Fruit fly (Drosophila melanogaster): ENCODE data around the gene CG31560.

CG31560 gene

dm6 chr3R:6348943-6349342 is 39.2 kb downstream of the CG31560 start, which contains the start of gene Hr83:
TSS of gene Hr83 (plus strand) at chr3R:6349243.
- no peak for TF ChIP-seq toe (GFP tag; optimal IDR thresholded peaks at IDR 0.05)
- TF ChIP-seq CG12768 (GFP tag; optimal IDR thresholded peaks at IDR 0.05), result no peak
- no peak for TF ChIP-seq Clk (GFP tag; optimal IDR thresholded peaks at IDR 0.05)
- no peak for TF ChIP-seq cnc (optimal IDR thresholded peaks at IDR 0.05)
- no peak for TF ChIP-seq ovo (GFP tag; optimal IDR thresholded peaks at IDR 0.05)
- no peak for TF ChIP-seq CG7045 (GFP tag; optimal IDR thresholded peaks at IDR 0.05)
- no peak for TF ChIP-seq Crg-1 (GFP tag; optimal IDR thresholded peaks at IDR 0.05)

dm6 chr3R:6350755-6351154 is 41.0 kb downstream of the CG31560 start, which contains the start of gene Pak:
TSS of gene Pak (plus strand) at chr3R:6350896.
- TF ChIP-seq Hr96 (GFP tag; optimal IDR thresholded peaks at IDR 0.05), result no peak
- TF ChIP-seq CG33017 (tag; optimal IDR thresholded peaks at IDR 0.05), result no peak
- TF ChIP-seq CG1620 (GFP tag; optimal IDR thresholded peaks at IDR 0.05), result no peak
- TF ChIP-seq pad (GFP tag; optimal IDR thresholded peaks at IDR 0.05), result no peak
- TF ChIP-seq CG11617 (GFP tag; optimal IDR thresholded peaks at IDR 0.05), result no peak
- TF ChIP-seq Mnt (GFP tag; optimal IDR thresholded peaks at IDR 0.05), result no peak
- TF ChIP-seq CG12768 (GFP tag; optimal IDR thresholded peaks at IDR 0.05), result no peak
- TF ChIP-seq ovo (GFP tag; optimal IDR thresholded peaks at IDR 0.05), result no peak
- TF ChIP-seq Crg-1 (GFP tag; optimal IDR thresholded peaks at IDR 0.05), result no peak
- TF ChIP-seq cic (GFP tag; optimal IDR thresholded peaks at IDR 0.05), result no peak
- TF ChIP-seq CG7101 (tag; optimal IDR thresholded peaks at IDR 0.05), result no peak
- TF ChIP-seq tj (GFP tag; optimal IDR thresholded peaks at IDR 0.05), result no peak
- TF ChIP-seq CG7045 (GFP tag; optimal IDR thresholded peaks at IDR 0.05), result no peak
- TF ChIP-seq toe (GFP tag; optimal IDR thresholded peaks at IDR 0.05), result no peak

dm6 chr3R:6351181-6351580 is 41.4 kb downstream of the CG31560 start:
- TF ChIP-seq pad (GFP tag; optimal IDR thresholded peaks at IDR 0.05) (peak; percentile 92), cnc (optimal IDR thresholded peaks at IDR 0.05) (no peak), bab1 (GFP tag; optimal IDR thresholded peaks at IDR 0.05) (no peak), cic (GFP tag; optimal IDR thresholded peaks at IDR 0.05) (peak; percentile 34)

dm6 chr3R:6351696-6352378 is 42.1 kb downstream of the CG31560 start:
- TF ChIP-seq tj (GFP tag; optimal IDR thresholded peaks at IDR 0.05) (no peak), CG33017 (tag; optimal IDR thresholded peaks at IDR 0.05) (peak; percentile 9), CG7101 (tag; optimal IDR thresholded peaks at IDR 0.05) (peak; percentile 12), kay (GFP tag; ENCODE audit: borderline replicate concordance) (no peak), Clk (GFP tag; optimal IDR thresholded peaks at IDR 0.05) (no peak), ovo (GFP tag; optimal IDR thresholded peaks at IDR 0.05) (peak; percentile 38)

DNA sequence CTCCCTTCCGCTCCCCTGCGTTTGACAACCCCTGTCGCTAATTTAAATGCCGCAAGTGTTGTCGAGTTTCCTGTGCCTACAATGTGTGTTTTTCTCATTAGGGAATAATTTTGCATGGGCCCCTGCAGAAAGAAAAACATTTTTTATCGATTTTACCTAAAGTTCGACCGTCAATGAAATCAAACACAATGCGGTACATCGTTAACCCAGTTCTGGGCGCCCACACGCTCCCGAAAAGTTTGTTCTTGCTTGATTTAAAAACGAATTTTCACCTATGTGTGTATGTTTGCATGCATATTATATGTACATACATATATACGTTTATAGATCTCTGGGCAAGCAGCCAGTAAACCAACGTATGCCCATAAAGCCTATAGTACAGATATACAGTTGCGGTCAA is 42.7 kb downstream of the CG31560 start:
- no peak for TF ChIP-seq tj (GFP tag; optimal IDR thresholded peaks at IDR 0.05)
- TF ChIP-seq CG1620 (GFP tag; optimal IDR thresholded peaks at IDR 0.05), result no peak
- no peak for TF ChIP-seq CG14711 (tag; optimal IDR thresholded peaks at IDR 0.05)
- no peak for TF ChIP-seq bab1 (GFP tag; optimal IDR thresholded peaks at IDR 0.05)
- no peak for TF ChIP-seq Crg-1 (GFP tag; optimal IDR thresholded peaks at IDR 0.05)

DNA sequence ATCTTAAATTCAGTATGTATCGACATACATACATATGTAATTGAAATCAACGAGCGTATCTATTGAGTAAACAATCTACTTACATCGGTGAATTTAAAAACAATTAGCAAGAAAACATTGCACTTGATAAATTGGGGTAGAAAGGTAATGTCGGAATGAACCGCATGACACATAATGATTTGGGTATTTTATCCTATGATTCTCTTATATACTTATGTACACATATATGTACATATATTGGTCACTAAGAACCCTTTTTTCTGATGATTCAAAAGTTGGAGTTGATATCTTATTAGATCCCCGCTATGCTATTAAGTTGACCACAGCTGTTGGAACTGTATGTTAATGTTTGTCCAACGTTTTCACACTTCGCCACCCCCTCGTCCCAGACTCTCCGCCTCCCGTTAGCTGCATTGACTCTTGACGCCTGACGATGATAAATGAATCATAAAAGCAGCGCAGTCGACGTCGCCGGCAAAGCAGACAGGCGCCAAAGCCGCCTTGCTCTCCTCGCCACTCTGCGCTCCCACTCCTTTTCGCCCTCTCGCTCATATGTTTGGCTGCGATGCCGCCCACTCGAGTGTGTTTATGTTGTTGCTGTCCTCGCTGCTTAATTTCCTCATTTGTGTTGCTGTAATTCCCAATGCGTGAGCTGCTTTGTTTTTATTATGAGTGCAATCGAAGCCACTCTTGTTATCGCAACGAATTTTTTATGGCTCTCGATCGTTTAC is 43.3 kb downstream of the CG31560 start:
- TF ChIP-seq CG14711 (tag; optimal IDR thresholded peaks at IDR 0.05), result no peak
- TF ChIP-seq pad (GFP tag; optimal IDR thresholded peaks at IDR 0.05), result peak; percentile 11
- peak; percentile 84 for TF ChIP-seq kay (GFP tag; ENCODE audit: borderline replicate concordance)
- TF ChIP-seq Mnt (GFP tag; optimal IDR thresholded peaks at IDR 0.05), result no peak
- TF ChIP-seq ovo (GFP tag; optimal IDR thresholded peaks at IDR 0.05), result peak; percentile 26
- no peak for TF ChIP-seq CG11617 (GFP tag; optimal IDR thresholded peaks at IDR 0.05)
- TF ChIP-seq CG12768 (GFP tag; optimal IDR thresholded peaks at IDR 0.05), result no peak
- no peak for TF ChIP-seq Hr96 (GFP tag; optimal IDR thresholded peaks at IDR 0.05)
- TF ChIP-seq CG5204 (GFP tag; optimal IDR thresholded peaks at IDR 0.05), result peak; percentile 35

DNA sequence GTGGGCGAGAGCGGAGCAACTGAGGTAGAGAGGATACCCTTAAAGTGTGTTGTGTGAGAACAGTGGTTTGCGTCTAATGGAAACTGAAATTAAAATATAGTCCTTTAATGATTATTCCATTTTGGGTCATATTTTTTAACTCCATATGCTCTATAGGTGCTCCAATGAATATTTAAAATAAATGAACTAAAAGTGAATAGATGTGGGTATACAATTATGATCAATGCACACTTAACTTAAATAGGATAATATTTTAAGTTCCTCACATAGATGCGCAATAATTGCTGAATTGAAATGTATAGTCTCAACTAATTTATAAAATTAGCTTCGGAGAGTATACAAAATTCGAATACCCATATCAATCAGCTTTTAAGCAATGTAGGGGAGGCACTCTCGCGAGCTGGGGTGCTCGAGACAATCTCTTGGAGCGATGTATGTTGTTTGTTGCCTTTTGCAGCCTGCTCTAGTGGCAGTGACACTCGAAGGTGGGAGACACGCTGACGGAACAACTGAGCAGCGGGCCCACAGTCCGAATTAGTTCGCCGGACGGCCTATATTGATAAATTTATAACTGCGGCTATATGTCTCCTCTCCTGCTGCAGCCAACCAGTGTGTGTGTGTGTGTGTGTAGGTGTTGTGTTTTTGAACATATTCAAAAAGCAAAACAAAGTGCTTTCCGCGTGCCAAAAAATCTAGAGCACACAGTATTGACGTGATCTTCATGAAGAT is 44.0 kb downstream of the CG31560 start:
- TF ChIP-seq tj (GFP tag; optimal IDR thresholded peaks at IDR 0.05) (peak; percentile 55), Clk (GFP tag; optimal IDR thresholded peaks at IDR 0.05) (peak; percentile 16), CG5204 (GFP tag; optimal IDR thresholded peaks at IDR 0.05) (peak; percentile 78), toe (GFP tag; optimal IDR thresholded peaks at IDR 0.05) (peak; percentile 31), Hr96 (GFP tag; optimal IDR thresholded peaks at IDR 0.05) (peak; percentile 61), pad (GFP tag; optimal IDR thresholded peaks at IDR 0.05) (peak; percentile 60), Mnt (GFP tag; optimal IDR thresholded peaks at IDR 0.05) (peak; percentile 30), CG14711 (tag; optimal IDR thresholded peaks at IDR 0.05) (peak; percentile 53), CG7101 (tag; optimal IDR thresholded peaks at IDR 0.05) (peak; percentile 69), bab1 (GFP tag; optimal IDR thresholded peaks at IDR 0.05) (no peak), ovo (GFP tag; optimal IDR thresholded peaks at IDR 0.05) (peak; percentile 6), CG7045 (GFP tag; optimal IDR thresholded peaks at IDR 0.05) (peak; percentile 70), cic (GFP tag; optimal IDR thresholded peaks at IDR 0.05) (peak; percentile 19), cnc (optimal IDR thresholded peaks at IDR 0.05) (no peak), CG12768 (GFP tag; optimal IDR thresholded peaks at IDR 0.05) (peak; percentile 67), kay (GFP tag; ENCODE audit: borderline replicate concordance) (peak; percentile 61), CG1620 (GFP tag; optimal IDR thresholded peaks at IDR 0.05) (peak; percentile 26), CG33017 (tag; optimal IDR thresholded peaks at IDR 0.05) (peak; percentile 57), Crg-1 (GFP tag; optimal IDR thresholded peaks at IDR 0.05) (peak; percentile 22), CG11617 (GFP tag; optimal IDR thresholded peaks at IDR 0.05) (peak; percentile 72)

All from whole organism, adult.